Worm (Caenorhabditis elegans) whole organism, late embryonic: ENCODE data around the gene C18C4.7.

Experiments
- ceh-14 ChIP-seq: sonication (generic microtip); optimal IDR thresholded peaks from 2 replicates; lab custom pipeline; 2016; ENCODE audit warnings: missing genotype, missing genetic modification characterization, missing compliant biosample characterization
- ceh-30 ChIP-seq: fragments of 150-350 bp; optimal IDR thresholded peaks from 2 replicates; lab custom pipeline; 2014; ENCODE audit warnings: missing biosample characterization, missing genetic modification characterization
- ceh-34 ChIP-seq: sonication (generic microtip); optimal IDR thresholded peaks from 2 replicates; lab custom pipeline; 2016; ENCODE audit warnings: mild to moderate bottlenecking, missing genetic modification characterization, missing compliant biosample characterization
- gmeb-2 ChIP-seq: sonication (generic microtip); optimal IDR thresholded peaks from 2 replicates; lab custom pipeline; 2016; ENCODE audit warnings: missing genetic modification characterization, inconsistent platforms, missing compliant biosample characterization
- hlh-13 ChIP-seq: fragments of 200-800 bp; sonication (Bioruptor generic); optimal IDR thresholded peaks from 2 replicates; lab custom pipeline; 2018; ENCODE audit warnings: mild to moderate bottlenecking, missing genetic modification characterization, missing compliant biosample characterization
- pha-4 ChIP-seq: fragments of 150-350 bp; optimal IDR thresholded peaks from 2 replicates; lab custom pipeline; 2018; ENCODE audit warnings: missing biosample characterization, missing genetic modification reagents, missing genetic modification characterization

DNA sequence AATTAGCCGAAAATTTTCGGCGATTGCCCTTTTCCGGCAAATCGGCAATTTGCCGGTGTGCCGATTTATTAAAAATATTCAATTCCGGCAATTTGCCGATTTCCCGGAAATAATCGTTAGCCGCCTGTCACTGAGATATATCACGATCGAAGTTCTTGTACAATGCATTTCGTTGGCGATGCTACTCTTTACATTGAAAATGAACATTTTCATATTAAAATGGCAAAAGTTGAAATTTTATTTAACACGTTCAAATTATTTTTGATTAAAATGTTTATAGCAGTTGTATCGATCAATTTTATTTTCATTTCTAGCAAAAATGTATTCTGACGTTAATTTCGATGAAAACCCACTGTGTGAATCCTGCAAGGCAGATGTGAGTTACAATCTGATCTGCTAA, 47.7 kb upstream of the C18C4.7 start, which contains the start of gene M03E7.3:
- no peak for TF ChIP-seq gmeb-2 (tag; lab: Kevin White, UChicago)
- no peak for TF ChIP-seq ceh-34
- TF ChIP-seq pha-4 (tag; lab: Kevin White, UChicago), result no peak
- TF ChIP-seq hlh-13 (GFP tag; lab: Kevin White, UChicago), result no peak
- no peak for TF ChIP-seq ceh-14 (tag; lab: Kevin White, UChicago)
- TF ChIP-seq ceh-30 (tag; lab: Kevin White, UChicago), result no peak
